Worm (Caenorhabditis elegans): ENCODE results near the gene flh-1.

DNA sequence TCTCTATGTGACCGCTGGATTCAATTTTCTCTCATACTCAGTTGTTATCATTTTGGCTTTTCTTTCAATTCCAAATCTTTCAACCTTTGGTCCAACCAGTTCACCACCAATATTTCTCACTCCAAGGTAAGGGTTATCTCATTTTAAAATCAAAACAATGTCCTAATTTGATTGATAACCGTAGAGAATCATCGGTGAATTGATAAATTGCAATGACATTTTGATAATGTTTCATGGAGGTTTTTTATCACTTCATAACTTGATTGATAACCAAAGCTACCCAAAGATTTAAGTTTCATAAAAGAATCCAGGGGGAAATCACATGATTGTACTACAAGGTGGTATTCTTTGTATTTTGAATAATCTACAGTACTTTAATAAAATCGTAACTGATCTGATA lies 24.9 kb downstream of the flh-1 start:
- TF ChIP-seq sptf-2 (GFP tag; optimal IDR thresholded peaks at IDR 0.05) (no peak), nfya-1 (tag; optimal IDR thresholded peaks at IDR 0.05; ENCODE audit: borderline replicate concordance, insufficient read depth) (no peak), pha-4 (tag; optimal IDR thresholded peaks at IDR 0.05) (no peak), F49E8.2 (tag; optimal IDR thresholded peaks at IDR 0.05; ENCODE audit: insufficient read depth) (no peak), ztf-18 (tag; optimal IDR thresholded peaks at IDR 0.05) (no peak), B0035.1 (tag; optimal IDR thresholded peaks at IDR 0.05) (no peak), B0261.1 (tag; optimal IDR thresholded peaks at IDR 0.05) (no peak), snpc-1.3 (tag; optimal IDR thresholded peaks at IDR 0.05; ENCODE audit: insufficient read depth) (no peak), snpc-4 (GFP tag; optimal IDR thresholded peaks at IDR 0.05) (no peak), snpc-4 (tag; optimal IDR thresholded peaks at IDR 0.05) (no peak), lin-35 (GFP tag; optimal IDR thresholded peaks at IDR 0.05) (no peak), ceh-91 (GFP tag; IDR thresholded peaks at IDR 0.05) (no peak), attf-6 (GFP tag; IDR thresholded peaks at IDR 0.05) (no peak), F57A8.1 (GFP tag; optimal IDR thresholded peaks at IDR 0.05) (no peak)
